Worm (Caenorhabditis elegans) whole organism, L4 larva: ENCODE data around the gene F07E5.13.

Experiments used
- F10B5.3 ChIP-seq: sonication (generic microtip); optimal IDR thresholded peaks from 2 replicates; lab custom pipeline; 2016; ENCODE audit warnings: mild to moderate bottlenecking, missing genetic modification characterization, missing compliant biosample characterization
- T20F7.1 ChIP-seq: fragments of 200-800 bp; sonication (Bioruptor generic); optimal IDR thresholded peaks from 2 replicates; lab custom pipeline; 2018; ENCODE audit warnings: mild to moderate bottlenecking, missing genetic modification characterization, missing compliant biosample characterization
- Y105C5A.15 ChIP-seq: fragments of 200-800 bp; sonication (Bioruptor generic); IDR thresholded peaks from 2 replicates; pipeline ENCODE4 v1.3.6; 2022; ENCODE audit warnings: missing genetic modification characterization, missing compliant biosample characterization
- ZK337.2 ChIP-seq: fragments of 200-800 bp; sonication (Bioruptor generic); IDR thresholded peaks from 2 replicates; pipeline ENCODE4 v1.3.6; 2022; ENCODE audit warnings: missing genetic modification reagents, missing genetic modification characterization, missing compliant biosample characterization
- aly-2 ChIP-seq: sonication (generic microtip); optimal IDR thresholded peaks from 2 replicates; lab custom pipeline; 2018; ENCODE audit warnings: missing biosample characterization, missing genetic modification characterization
- arid-1 ChIP-seq: fragments of 200-800 bp; sonication (Bioruptor generic); conservative IDR thresholded peaks from 2 replicates; pipeline ENCODE4 v1.3.6; 2022; ENCODE audit warnings: missing genetic modification reagents, missing genetic modification characterization, missing compliant biosample characterization
- attf-4 ChIP-seq: sonication (generic microtip); optimal IDR thresholded peaks from 3 replicates; lab custom pipeline; 2017; ENCODE audit warnings: missing biosample characterization, missing genetic modification characterization
- ceh-32 ChIP-seq: sonication (generic microtip); optimal IDR thresholded peaks from 2 replicates; lab custom pipeline; 2016; ENCODE audit warnings: mild to moderate bottlenecking, missing genetic modification characterization, missing compliant biosample characterization; ENCODE audit not compliant: poor library complexity
- cey-2 ChIP-seq: sonication (generic microtip); optimal IDR thresholded peaks from 3 replicates; lab custom pipeline; 2017; ENCODE audit warnings: missing genetic modification characterization, mild to moderate bottlenecking, missing compliant biosample characterization, antibody characterized with exemption, borderline replicate concordance; ENCODE audit not compliant: insufficient read depth
- dmd-8 ChIP-seq: fragments of 200-800 bp; sonication (Bioruptor generic); IDR thresholded peaks from 2 replicates; pipeline ENCODE4 v1.3.6; 2022; ENCODE audit warnings: missing genetic modification characterization, missing compliant biosample characterization
- duxl-1 ChIP-seq: sonication (generic microtip); optimal IDR thresholded peaks from 2 replicates; lab custom pipeline; 2016; ENCODE audit warnings: mild to moderate bottlenecking, missing genetic modification characterization, moderate library complexity, missing compliant biosample characterization; ENCODE audit not compliant: poor library complexity
- egl-27 ChIP-seq: sonication (generic microtip); optimal IDR thresholded peaks from 3 replicates; lab custom pipeline; 2017; ENCODE audit warnings: missing biosample characterization, missing genetic modification reagents, missing genetic modification characterization
- egl-43 ChIP-seq: fragments of 200-800 bp; sonication (Bioruptor generic); IDR thresholded peaks from 2 replicates; pipeline ENCODE4 v1.3.6; 2022; ENCODE audit warnings: missing genetic modification reagents, missing genetic modification characterization, missing compliant biosample characterization
- fkh-10 ChIP-seq: fragments of 150-350 bp; optimal IDR thresholded peaks from 2 replicates; lab custom pipeline; 2014; ENCODE audit warnings: missing biosample characterization, missing genetic modification reagents, missing genetic modification characterization
- hlh-11 ChIP-seq: fragments of 200-800 bp; sonication (Bioruptor generic); optimal IDR thresholded peaks from 2 replicates; lab custom pipeline; 2018; ENCODE audit warnings: mild to moderate bottlenecking, missing genetic modification characterization, missing compliant biosample characterization
- hlh-30 ChIP-seq: sonication (generic microtip); optimal IDR thresholded peaks from 2 replicates; lab custom pipeline; 2017; ENCODE audit warnings: antibody characterized with exemption, mild to moderate bottlenecking, missing genetic modification characterization, missing compliant biosample characterization; ENCODE audit not compliant: insufficient read depth
- lin-13 ChIP-seq: fragments of 150-350 bp; optimal IDR thresholded peaks from 2 replicates; lab custom pipeline; 2014; ENCODE audit warnings: missing biosample characterization, missing genetic modification reagents, missing genetic modification characterization
- lir-3 ChIP-seq: sonication (generic microtip); optimal IDR thresholded peaks from 2 replicates; lab custom pipeline; 2016; ENCODE audit warnings: mild to moderate bottlenecking, missing genetic modification characterization, missing compliant biosample characterization
- mdt-29 ChIP-seq: fragments of 200-800 bp; sonication (Bioruptor generic); IDR thresholded peaks from 2 replicates; pipeline ENCODE4 v1.3.6; 2022; ENCODE audit warnings: missing genetic modification reagents, missing genetic modification characterization, missing compliant biosample characterization
- nhr-111 ChIP-seq: fragments of 200-800 bp; sonication (Bioruptor generic); optimal IDR thresholded peaks from 2 replicates; lab custom pipeline; 2018; ENCODE audit warnings: mild to moderate bottlenecking, missing genetic modification characterization, missing compliant biosample characterization
- nhr-237 ChIP-seq: sonication (generic microtip); optimal IDR thresholded peaks from 2 replicates; lab custom pipeline; 2017; ENCODE audit warnings: missing biosample characterization, missing genetic modification characterization
- nhr-25 ChIP-seq: sonication (generic microtip); optimal IDR thresholded peaks from 2 replicates; lab custom pipeline; 2017; ENCODE audit warnings: missing genetic modification characterization, mild to moderate bottlenecking, missing compliant biosample characterization, antibody characterized with exemption, moderate library complexity, borderline replicate concordance; ENCODE audit not compliant: insufficient read depth
- nhr-42 ChIP-seq: fragments of 200-800 bp; sonication (Bioruptor generic); IDR thresholded peaks from 2 replicates; pipeline ENCODE4 v1.3.6; 2022; ENCODE audit warnings: missing genetic modification characterization, missing compliant biosample characterization
- pqm-1 ChIP-seq: sonication (generic microtip); optimal IDR thresholded peaks from 2 replicates; lab custom pipeline; 2017; ENCODE audit warnings: missing biosample characterization, missing genetic modification characterization
- saeg-2 ChIP-seq: fragments of 200-800 bp; sonication (Bioruptor generic); IDR thresholded peaks from 2 replicates; pipeline ENCODE4 v1.3.6; 2022; ENCODE audit warnings: missing genetic modification reagents, missing genetic modification characterization, missing compliant biosample characterization
- set-16 ChIP-seq: fragments of 200-800 bp; sonication (Bioruptor generic); IDR thresholded peaks from 2 replicates; pipeline ENCODE4 v1.3.6; 2022; ENCODE audit warnings: missing genetic modification reagents, missing genetic modification characterization, missing compliant biosample characterization
- spr-1 ChIP-seq: sonication (generic microtip); optimal IDR thresholded peaks from 2 replicates; lab custom pipeline; 2016; ENCODE audit warnings: mild to moderate bottlenecking, missing genetic modification characterization, missing compliant biosample characterization
- spr-3 ChIP-seq: fragments of 200-800 bp; sonication (Bioruptor generic); optimal IDR thresholded peaks from 2 replicates; lab custom pipeline; 2018; ENCODE audit warnings: mild to moderate bottlenecking, missing genetic modification characterization, missing compliant biosample characterization
- unc-39 ChIP-seq: sonication (generic microtip); optimal IDR thresholded peaks from 2 replicates; lab custom pipeline; 2017; ENCODE audit warnings: missing biosample characterization, missing genetic modification characterization
- unc-62 ChIP-seq, 3 experiments: fragments of 150-350 bp in 1 of 3; sonication (generic microtip); optimal IDR thresholded peaks in 2 of 3; peaks in 1 of 3; 1 replicate in 1 of 3; 2 replicates in 2 of 3; lab custom pipeline; 2014 to 2017; ENCODE audit warnings: missing biosample characterization in 3 of 3, missing genetic modification characterization in 3 of 3, missing genetic modification reagents in 3 of 3, missing genotype in 1 of 3
- vab-7 ChIP-seq: fragments of 200-800 bp; sonication (Bioruptor generic); IDR thresholded peaks from 2 replicates; pipeline ENCODE4 v1.3.6; 2022; ENCODE audit warnings: missing genetic modification reagents, missing genetic modification characterization, missing compliant biosample characterization
- zfp-2 ChIP-seq: sonication (generic microtip); optimal IDR thresholded peaks from 2 replicates; lab custom pipeline; 2016; ENCODE audit warnings: mild to moderate bottlenecking, missing genetic modification characterization, missing compliant biosample characterization
- zfp-3 ChIP-seq: fragments of 200-800 bp; sonication (Bioruptor generic); conservative IDR thresholded peaks from 2 replicates; pipeline ENCODE4 v1.3.6; 2022; ENCODE audit warnings: missing genetic modification reagents, missing genetic modification characterization, missing compliant biosample characterization
- ztf-11 ChIP-seq: fragments of 150-350 bp; optimal IDR thresholded peaks from 2 replicates; lab custom pipeline; 2014; ENCODE audit warnings: missing biosample characterization, missing genetic modification characterization
- ztf-7 ChIP-seq: fragments of 150-350 bp; optimal IDR thresholded peaks from 2 replicates; lab custom pipeline; 2014; ENCODE audit warnings: missing biosample characterization, missing genetic modification characterization

Gene F07E5.13

DNA sequence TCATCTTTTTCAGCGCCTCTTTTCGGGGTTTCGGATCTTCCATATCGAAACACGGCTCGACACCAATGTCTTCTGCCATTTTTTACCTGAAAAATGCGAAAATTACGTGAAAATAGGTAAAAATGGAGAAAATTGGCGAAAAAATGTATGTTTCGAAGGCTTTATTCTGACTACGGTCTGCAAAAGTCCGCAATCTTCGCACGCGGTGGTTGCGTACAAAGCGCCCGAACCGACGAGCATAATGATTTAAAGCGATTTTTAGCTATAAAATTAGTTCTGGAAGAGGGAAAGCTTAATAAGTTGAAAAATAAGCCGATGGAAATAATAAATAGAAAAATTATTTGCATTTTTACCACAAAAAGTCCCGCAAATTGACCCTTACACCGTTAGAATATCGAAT lies 4.9 kb downstream of the F07E5.13 start, which contains the start of gene F07E5.5 (continued):
- TF ChIP-seq duxl-1 (tag; lab: Kevin White, UChicago): no peak
- no peak for TF ChIP-seq saeg-2 (GFP tag; lab: Robert Waterston, UW)
- TF ChIP-seq unc-39 (tag; lab: Kevin White, UChicago): no peak
- no peak for TF ChIP-seq set-16 (GFP tag; lab: Robert Waterston, UW)
- no peak for TF ChIP-seq T20F7.1 (GFP tag; lab: Kevin White, UChicago)

DNA sequence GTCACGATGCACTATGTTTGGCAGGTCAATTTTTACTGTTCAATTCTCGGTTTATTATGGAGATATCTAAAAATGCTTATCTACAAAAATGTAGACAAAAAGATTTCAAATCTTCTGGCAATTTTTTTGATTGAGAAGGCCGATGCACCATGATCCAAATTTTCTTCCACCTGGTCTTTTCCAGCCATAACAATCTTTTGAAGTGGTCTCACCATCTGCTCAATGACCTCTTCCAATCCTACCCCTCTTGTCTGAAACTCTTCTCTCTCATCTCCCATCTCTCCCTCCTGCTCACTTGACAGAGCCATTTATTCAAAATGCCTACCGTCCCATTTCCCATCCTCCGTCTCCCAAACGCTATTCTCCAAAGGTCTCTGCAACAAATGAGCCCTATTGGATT lies 12.5 kb downstream of the F07E5.13 start, which contains the start of gene fbxb-35:
TSS of gene fbxb-35 (plus strand) at position 301 of the 400 bp plus-strand sequence.
- TF ChIP-seq attf-4 (tag; lab: Kevin White, UChicago): no peak
- no peak for TF ChIP-seq zfp-2 (tag; lab: Kevin White, UChicago)
- no peak for TF ChIP-seq lin-13 (GFP tag; lab: Kevin White, UChicago)
- TF ChIP-seq spr-3: no peak
- no peak for TF ChIP-seq nhr-111
- TF ChIP-seq arid-1: no peak
- TF ChIP-seq mdt-29: no peak
- no peak for TF ChIP-seq pqm-1 (tag; lab: Kevin White, UChicago)
- TF ChIP-seq egl-43 (GFP tag; lab: Robert Waterston, UW): no peak
- no peak for TF ChIP-seq egl-27 (tag; lab: Kevin White, UChicago)
- no peak for TF ChIP-seq cey-2 (tag; lab: Kevin White, UChicago)
- no peak for TF ChIP-seq ZK337.2 (GFP tag; lab: Robert Waterston, UW)
- TF ChIP-seq ceh-32 (tag; lab: Kevin White, UChicago): no peak
- no peak for TF ChIP-seq spr-1 (tag; lab: Kevin White, UChicago)
- TF ChIP-seq hlh-30 (tag; lab: Kevin White, UChicago): no peak
- TF ChIP-seq nhr-42 (GFP tag; lab: Robert Waterston, UW): no peak

- TF ChIP-seq set-16 (GFP tag; lab: Robert Waterston, UW): peak; percentile 51; the same call in 1 of the 2 replicates
Measured at ce11 chrII:2046556-2046955, 17.3 kb downstream of the F07E5.13 start, which contains the start of gene math-1. Gene math-1, minus strand, starts transcription at chrII:2046656.

- TF ChIP-seq ztf-11 (tag; lab: Kevin White, UChicago) (no peak), lir-3 (tag; lab: Kevin White, UChicago) (no peak), lin-13 (GFP tag; lab: Kevin White, UChicago) (no peak), nhr-237 (no peak), dmd-8 (GFP tag; lab: Robert Waterston, UW) (no peak), vab-7 (GFP tag; lab: Robert Waterston, UW) (no peak), cey-2 (tag; lab: Kevin White, UChicago) (no peak), hlh-11 (tag; lab: Kevin White, UChicago) (no peak), Y105C5A.15 (GFP tag; lab: Robert Waterston, UW) (no peak), arid-1 (no peak), nhr-25 (tag; lab: Kevin White, UChicago) (no peak), F10B5.3 (tag; lab: Kevin White, UChicago) (no peak), zfp-3 (GFP tag; lab: Robert Waterston, UW) (no peak), ztf-7 (tag; lab: Kevin White, UChicago) (no peak), spr-3 (no peak), fkh-10 (no peak), unc-62 (GFP tag; optimal IDR thresholded peaks at IDR 0.05 in 1 of 2; lab: Kevin White, UChicago) (no peak), unc-62 (tag; optimal IDR thresholded peaks at IDR 0.05; lab: Kevin White, UChicago) (no peak), aly-2 (no peak)
Measured at ce11 chrII:2045505-2045904, 18.4 kb downstream of the F07E5.13 start, which contains the start of gene bath-24. Gene bath-24, minus strand, starts transcription at chrII:2045605.
